Worm (Caenorhabditis elegans) whole organism, L3 larva: ENCODE measurements around the gene rsks-1.

ENCODE experiments used
- R02D3.7 ChIP-seq: fragments of 150-350 bp; optimal IDR thresholded peaks from 2 replicates; lab custom pipeline; 2014; ENCODE audit warnings: missing biosample characterization, missing genetic modification characterization
- ZK546.5 ChIP-seq: sonication (generic microtip); optimal IDR thresholded peaks from 2 replicates; lab custom pipeline; 2017; ENCODE audit warnings: missing biosample characterization, missing genetic modification characterization
- ceh-16 ChIP-seq: sonication (generic microtip); optimal IDR thresholded peaks from 2 replicates; lab custom pipeline; 2017; ENCODE audit warnings: missing biosample characterization, missing genetic modification characterization
- ceh-28 ChIP-seq: fragments of 150-350 bp; optimal IDR thresholded peaks from 2 replicates; lab custom pipeline; 2014; ENCODE audit warnings: missing biosample characterization, missing genetic modification reagents, missing genetic modification characterization
- ceh-82 ChIP-seq: fragments of 150-350 bp; optimal IDR thresholded peaks from 2 replicates; lab custom pipeline; 2014; ENCODE audit warnings: missing biosample characterization, missing genetic modification characterization
- daf-12 ChIP-seq: fragments of 150-350 bp; optimal IDR thresholded peaks from 2 replicates; lab custom pipeline; 2014; ENCODE audit warnings: missing biosample characterization, missing genetic modification reagents, missing genetic modification characterization
- egl-27 ChIP-seq: sonication (generic microtip); optimal IDR thresholded peaks from 4 replicates; lab custom pipeline; 2017; ENCODE audit warnings: missing biosample characterization, missing genetic modification reagents, missing genetic modification characterization
- egl-5 ChIP-seq: fragments of 150-350 bp; optimal IDR thresholded peaks from 2 replicates; lab custom pipeline; 2017; ENCODE audit warnings: missing biosample characterization, missing genetic modification reagents, missing genetic modification characterization, inconsistent platforms
- elt-1 ChIP-seq: fragments of 150-350 bp; optimal IDR thresholded peaks from 2 replicates; lab custom pipeline; 2014; ENCODE audit warnings: missing biosample characterization, missing genetic modification characterization
- elt-2 ChIP-seq: sonication (generic microtip); optimal IDR thresholded peaks from 2 replicates; lab custom pipeline; 2016; ENCODE audit warnings: missing genetic modification reagents, mild to moderate bottlenecking, missing genetic modification characterization, missing compliant biosample characterization
- elt-3 ChIP-seq, 3 experiments: fragments of 150-350 bp in 1 of 3; sonication (generic microtip) in 2 of 3; optimal IDR thresholded peaks; 2 replicates in 2 of 3; 4 replicates in 1 of 3; lab custom pipeline; 2014 to 2017; ENCODE audit warnings: missing biosample characterization in 3 of 3, missing genetic modification characterization in 3 of 3
- eor-1 ChIP-seq, 2 experiments: fragments of 150-350 bp; optimal IDR thresholded peaks; 2 replicates each; lab custom pipeline; 2014 to 2018; ENCODE audit warnings: missing biosample characterization in 2 of 2, missing genetic modification characterization in 2 of 2
- fkh-10 ChIP-seq: sonication (generic microtip); optimal IDR thresholded peaks from 2 replicates; lab custom pipeline; 2017; ENCODE audit warnings: missing biosample characterization, missing genetic modification reagents, missing genetic modification characterization
- fkh-2 ChIP-seq: fragments of 150-350 bp; optimal IDR thresholded peaks from 2 replicates; lab custom pipeline; 2014; ENCODE audit warnings: missing biosample characterization, missing genetic modification reagents, missing genetic modification characterization
- fos-1 ChIP-seq: fragments of 150-350 bp; optimal IDR thresholded peaks from 2 replicates; lab custom pipeline; 2014; ENCODE audit warnings: missing biosample characterization, missing genetic modification characterization
- hmg-11 ChIP-seq: sonication (generic microtip); optimal IDR thresholded peaks from 2 replicates; lab custom pipeline; 2016; ENCODE audit warnings: missing genetic modification characterization, missing compliant biosample characterization
- jun-1 ChIP-seq: fragments of 150-350 bp; optimal IDR thresholded peaks from 2 replicates; lab custom pipeline; 2014; ENCODE audit warnings: missing biosample characterization, missing genetic modification reagents, missing genetic modification characterization
- lin-15B ChIP-seq: fragments of 150-350 bp; optimal IDR thresholded peaks from 2 replicates; lab custom pipeline; 2014; ENCODE audit warnings: missing biosample characterization, missing genetic modification characterization
- lin-39 ChIP-seq: fragments of 150-350 bp; optimal IDR thresholded peaks from 2 replicates; lab custom pipeline; 2018; ENCODE audit warnings: missing biosample characterization, missing genetic modification reagents, missing genetic modification characterization
- mdl-1 ChIP-seq: fragments of 150-350 bp; optimal IDR thresholded peaks from 2 replicates; lab custom pipeline; 2014; ENCODE audit warnings: missing biosample characterization, missing genetic modification characterization
- mml-1 ChIP-seq: fragments of 150-350 bp; sonication (generic microtip); optimal IDR thresholded peaks from 3 replicates; lab custom pipeline; 2014; ENCODE audit warnings: missing biosample characterization, missing genetic modification characterization
- nfya-1 ChIP-seq: sonication (generic microtip); optimal IDR thresholded peaks from 2 replicates; lab custom pipeline; 2017; ENCODE audit warnings: missing genetic modification characterization, mild to moderate bottlenecking, missing compliant biosample characterization, antibody characterized with exemption, moderate library complexity; ENCODE audit not compliant: insufficient read depth
- nhr-11 ChIP-seq: fragments of 150-350 bp; optimal IDR thresholded peaks from 2 replicates; lab custom pipeline; 2014; ENCODE audit warnings: missing biosample characterization, missing genetic modification characterization
- nhr-12 ChIP-seq: fragments of 150-350 bp; optimal IDR thresholded peaks from 2 replicates; lab custom pipeline; 2014; ENCODE audit warnings: missing biosample characterization, missing genetic modification characterization
- nhr-23 ChIP-seq: fragments of 150-350 bp; optimal IDR thresholded peaks from 2 replicates; lab custom pipeline; 2014; ENCODE audit warnings: missing biosample characterization, missing genetic modification reagents, missing genetic modification characterization
- nhr-237 ChIP-seq: fragments of 150-350 bp; optimal IDR thresholded peaks from 2 replicates; lab custom pipeline; 2014; ENCODE audit warnings: missing biosample characterization, missing genetic modification characterization
- nhr-25 ChIP-seq: sonication (generic microtip); optimal IDR thresholded peaks from 2 replicates; lab custom pipeline; 2017; ENCODE audit warnings: missing biosample characterization, missing genetic modification characterization
- nhr-28 ChIP-seq: fragments of 150-350 bp; optimal IDR thresholded peaks from 2 replicates; lab custom pipeline; 2014; ENCODE audit warnings: missing biosample characterization, missing genetic modification characterization
- nhr-43 ChIP-seq: sonication (generic microtip); optimal IDR thresholded peaks from 2 replicates; lab custom pipeline; 2016; ENCODE audit warnings: mild to moderate bottlenecking, missing genetic modification characterization, missing compliant biosample characterization; ENCODE audit not compliant: poor library complexity, severe bottlenecking
- nhr-76 ChIP-seq: fragments of 150-350 bp; sonication (generic microtip); optimal IDR thresholded peaks from 5 replicates; lab custom pipeline; 2014; ENCODE audit warnings: missing biosample characterization, missing genetic modification characterization
- nhr-77 ChIP-seq: fragments of 150-350 bp; optimal IDR thresholded peaks from 2 replicates; lab custom pipeline; 2014; ENCODE audit warnings: missing biosample characterization, missing genetic modification characterization
- pha-4 ChIP-seq: fragments of 150-350 bp; optimal IDR thresholded peaks from 2 replicates; lab custom pipeline; 2014; ENCODE audit warnings: missing biosample characterization, missing genetic modification reagents, missing genetic modification characterization
- pqm-1 ChIP-seq: fragments of 150-350 bp; optimal IDR thresholded peaks from 2 replicates; lab custom pipeline; 2017; ENCODE audit warnings: missing biosample characterization, missing genetic modification characterization, inconsistent platforms
- sea-2 ChIP-seq: fragments of 150-350 bp; sonication (generic microtip); optimal IDR thresholded peaks from 4 replicates; lab custom pipeline; 2014; ENCODE audit warnings: missing biosample characterization, missing genetic modification reagents, missing genetic modification characterization
- snpc-4 ChIP-seq: fragments of 150-350 bp; optimal IDR thresholded peaks from 2 replicates; lab custom pipeline; 2014; ENCODE audit warnings: missing biosample characterization, missing genetic modification characterization
- tbx-2 ChIP-seq: sonication (generic microtip); optimal IDR thresholded peaks from 2 replicates; lab custom pipeline; 2016; ENCODE audit warnings: mild to moderate bottlenecking, missing genetic modification characterization, missing compliant biosample characterization
- unc-39 ChIP-seq: sonication (generic microtip); optimal IDR thresholded peaks from 4 replicates; lab custom pipeline; 2017; ENCODE audit warnings: missing biosample characterization, missing genetic modification characterization
- unc-62 ChIP-seq: fragments of 150-350 bp; sonication (generic microtip); optimal IDR thresholded peaks from 4 replicates; lab custom pipeline; 2014; ENCODE audit warnings: missing biosample characterization, missing genetic modification reagents, missing genetic modification characterization
- zag-1 ChIP-seq: fragments of 150-350 bp; optimal IDR thresholded peaks from 2 replicates; lab custom pipeline; 2014; ENCODE audit warnings: missing biosample characterization, missing genetic modification characterization
- ztf-11 ChIP-seq: fragments of 150-350 bp; optimal IDR thresholded peaks from 2 replicates; lab custom pipeline; 2014; ENCODE audit warnings: missing biosample characterization, missing genetic modification characterization
- ztf-4 ChIP-seq: fragments of 150-350 bp; optimal IDR thresholded peaks from 2 replicates; lab custom pipeline; 2014; ENCODE audit warnings: missing biosample characterization, missing genetic modification characterization

The rsks-1 gene

DNA sequence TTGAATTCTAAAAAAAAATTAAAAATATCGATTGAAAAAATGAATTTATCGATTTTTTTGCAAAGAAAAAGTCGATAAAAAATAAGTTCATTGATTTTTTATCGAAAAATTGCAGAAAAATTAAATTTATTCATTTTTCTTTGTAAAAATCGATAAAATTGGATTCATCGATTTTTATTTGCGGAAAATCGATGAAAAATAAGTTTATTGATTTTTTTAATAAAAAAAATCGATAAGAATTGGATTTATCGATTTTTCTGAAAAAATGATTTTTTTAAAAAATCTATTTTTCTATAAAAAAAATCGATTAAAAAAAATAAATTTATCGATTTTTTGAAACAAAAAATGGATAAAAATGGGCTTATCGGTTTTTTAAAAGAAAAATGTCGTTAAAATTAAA lies 35.0 kb downstream of the rsks-1 start:
- TF ChIP-seq fkh-2 (tag; lab: Kevin White, UChicago) (no peak), ceh-28 (tag; lab: Kevin White, UChicago) (peak; percentile 97)

DNA sequence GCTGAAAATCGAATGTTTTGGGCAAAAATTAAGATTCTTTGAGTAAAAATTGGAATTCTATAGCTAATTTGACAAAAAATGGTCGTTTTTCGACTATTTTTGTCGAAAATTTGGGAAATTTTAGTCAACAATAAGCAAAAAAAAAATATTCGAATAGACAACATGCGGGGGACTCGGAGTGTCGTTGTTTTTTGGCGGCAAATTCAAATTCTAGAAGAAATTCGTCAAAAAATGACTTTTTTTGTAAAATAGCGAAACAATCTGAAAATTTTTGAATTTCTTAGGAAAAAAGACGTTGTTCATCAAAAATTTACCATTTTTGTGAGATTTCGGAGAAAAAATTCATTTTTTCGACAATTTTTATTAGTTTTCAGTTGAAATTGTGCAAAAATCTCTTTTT lies 38.7 kb downstream of the rsks-1 start:
- TF ChIP-seq jun-1 (no peak), nhr-28 (tag; lab: Kevin White, UChicago) (no peak), nfya-1 (tag; lab: Kevin White, UChicago) (no peak), ztf-11 (tag; lab: Kevin White, UChicago) (no peak), fkh-2 (tag; lab: Kevin White, UChicago) (no peak), nhr-12 (tag; lab: Kevin White, UChicago) (no peak), nhr-77 (tag; lab: Kevin White, UChicago) (no peak), lin-15B (tag; lab: Kevin White, UChicago) (no peak), ZK546.5 (no peak), mdl-1 (tag; lab: Kevin White, UChicago) (no peak), lin-39 (no peak), mml-1 (tag; lab: Kevin White, UChicago) (no peak), snpc-4 (tag; lab: Kevin White, UChicago) (no peak), elt-3 (tag; optimal IDR thresholded peaks at IDR 0.05; lab: Kevin White, UChicago) (no peak)

DNA sequence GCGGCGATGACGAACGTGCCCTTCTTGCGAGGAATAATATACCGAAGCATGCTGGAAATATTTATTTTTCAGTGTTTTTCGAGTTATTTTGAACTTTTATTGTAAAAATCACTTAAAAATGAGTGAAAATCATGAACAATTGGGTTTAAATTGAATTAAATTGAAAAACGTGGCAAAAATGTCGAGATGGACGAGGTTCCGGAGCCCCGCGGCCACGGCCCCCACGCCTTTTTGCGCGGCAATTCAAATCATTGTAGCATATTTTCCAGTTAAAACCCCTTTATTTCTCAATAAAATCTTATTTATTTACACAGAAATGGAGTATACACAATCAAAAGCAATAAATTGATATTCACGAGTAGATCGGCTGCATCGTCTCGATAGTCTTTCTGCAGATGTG lies 41.1 kb downstream of the rsks-1 start:
- no peak for TF ChIP-seq daf-12 (tag; lab: Kevin White, UChicago)
- peak; percentile 60 for TF ChIP-seq nfya-1 (tag; lab: Kevin White, UChicago)
- no peak for TF ChIP-seq ztf-11 (tag; lab: Kevin White, UChicago)
- peak; percentile 42 for TF ChIP-seq lin-15B (tag; lab: Kevin White, UChicago)
- TF ChIP-seq eor-1 (tag; optimal IDR thresholded peaks at IDR 0.05; lab: Kevin White, UChicago) = no peak
- TF ChIP-seq ceh-16 = no peak
- no peak for TF ChIP-seq zag-1 (tag; lab: Kevin White, UChicago)
- no peak for TF ChIP-seq nhr-25 (tag; lab: Kevin White, UChicago)
- no peak for TF ChIP-seq R02D3.7 (tag; lab: Kevin White, UChicago)
- TF ChIP-seq nhr-237 = no peak
- TF ChIP-seq nhr-43 (tag; lab: Kevin White, UChicago) = no peak
- TF ChIP-seq nhr-23 (tag; lab: Kevin White, UChicago) = no peak
- TF ChIP-seq hmg-11 (tag; lab: Kevin White, UChicago) = no peak
- no peak for TF ChIP-seq unc-39 (tag; lab: Kevin White, UChicago)
- TF ChIP-seq mdl-1 (tag; lab: Kevin White, UChicago) = no peak
- TF ChIP-seq egl-27 (tag; lab: Kevin White, UChicago) = no peak
- no peak for TF ChIP-seq egl-5 (tag; lab: Kevin White, UChicago)

DNA sequence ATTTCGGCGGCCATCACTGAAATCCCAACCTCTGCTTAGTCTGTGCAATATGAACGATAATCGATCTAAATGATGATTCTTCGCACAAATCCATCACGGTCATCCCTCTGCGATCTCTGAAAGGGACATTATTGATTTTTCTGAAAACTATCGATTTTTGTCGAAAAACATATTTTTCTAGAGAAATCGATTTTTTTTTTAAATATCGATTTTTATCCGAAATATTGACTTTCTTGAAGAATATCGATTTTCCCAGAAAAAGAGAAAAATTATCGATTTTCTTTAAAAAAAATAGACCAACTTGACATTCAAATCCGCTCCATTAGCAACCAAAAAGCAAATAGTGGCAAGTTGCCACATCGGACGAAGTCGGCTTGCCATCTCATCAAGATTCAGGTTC lies 42.4 kb downstream of the rsks-1 start:
- no peak for TF ChIP-seq ZK546.5
- TF ChIP-seq nhr-25 (tag; lab: Kevin White, UChicago) = no peak
- TF ChIP-seq egl-27 (tag; lab: Kevin White, UChicago) = no peak
- no peak for TF ChIP-seq nhr-76 (tag; lab: Kevin White, UChicago)
- TF ChIP-seq nhr-11 = no peak
- TF ChIP-seq ceh-28 (tag; lab: Kevin White, UChicago) = peak; percentile 94
- TF ChIP-seq tbx-2 = no peak

ce11 chrIII:11288295-11288694 lies 43.4 kb downstream of the rsks-1 start:
- no peak for TF ChIP-seq ztf-4
- no peak for TF ChIP-seq egl-27 (tag; lab: Kevin White, UChicago)
- no peak for TF ChIP-seq jun-1
- TF ChIP-seq ceh-28 (tag; lab: Kevin White, UChicago) = peak; percentile 24
- TF ChIP-seq sea-2 (GFP tag; lab: Kevin White, UChicago) = no peak
- no peak for TF ChIP-seq zag-1 (tag; lab: Kevin White, UChicago)
- no peak for TF ChIP-seq tbx-2

DNA sequence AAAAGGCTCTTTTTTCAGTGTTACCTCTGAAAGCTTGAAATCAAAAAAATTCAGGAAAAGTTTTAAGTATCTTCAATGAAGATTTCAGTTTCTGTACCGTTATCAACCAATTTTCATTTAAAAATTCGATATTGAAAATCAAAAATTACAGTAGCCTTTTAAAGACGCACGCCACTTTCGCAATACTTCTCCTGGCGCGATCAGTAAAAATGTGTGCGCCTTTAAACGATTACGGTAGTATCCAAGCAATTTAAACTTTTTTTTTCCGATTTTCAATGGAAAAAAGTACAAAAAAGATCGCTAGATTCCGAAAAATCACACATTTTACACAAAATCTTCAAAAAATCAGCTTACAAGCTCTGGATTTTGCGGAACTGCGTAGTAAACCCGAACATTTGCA lies 45.0 kb downstream of the rsks-1 start:
- TF ChIP-seq hmg-11 (tag; lab: Kevin White, UChicago) = no peak
- TF ChIP-seq lin-15B (tag; lab: Kevin White, UChicago) = no peak
- TF ChIP-seq nhr-237 = no peak
- TF ChIP-seq snpc-4 (tag; lab: Kevin White, UChicago) = no peak
- no peak for TF ChIP-seq elt-1 (tag; lab: Kevin White, UChicago)
- no peak for TF ChIP-seq fos-1 (tag; lab: Kevin White, UChicago)
- TF ChIP-seq nhr-76 (tag; lab: Kevin White, UChicago) = no peak
- no peak for TF ChIP-seq mdl-1 (tag; lab: Kevin White, UChicago)
- TF ChIP-seq jun-1 = no peak
- TF ChIP-seq fkh-2 (tag; lab: Kevin White, UChicago) = no peak
- TF ChIP-seq unc-62 = no peak
- TF ChIP-seq pqm-1 (tag; lab: Kevin White, UChicago) = no peak
- no peak for TF ChIP-seq ceh-82 (tag; lab: Kevin White, UChicago)
- no peak for TF ChIP-seq fkh-10
- TF ChIP-seq pha-4 (tag; lab: Kevin White, UChicago) = no peak
- TF ChIP-seq ceh-16 = no peak
- TF ChIP-seq nhr-12 (tag; lab: Kevin White, UChicago) = no peak
- TF ChIP-seq unc-39 (tag; lab: Kevin White, UChicago) = no peak
- TF ChIP-seq elt-2 = no peak
- TF ChIP-seq, all 47 proteins: peak for 0
